Fruit fly (Drosophila melanogaster) whole organism, embryonic: ENCODE measurements around the gene Sec22.

Source experiments
- ATbp ChIP-seq: fragments of 200-800 bp; sonication (Bioruptor generic); optimal IDR thresholded peaks from 2 replicates; lab custom pipeline; 2017; ENCODE audit warnings: missing biosample characterization, mild to moderate bottlenecking, missing genetic modification characterization, missing genetic modification reagents
- Ada2b ChIP-seq: fragments of 200-800 bp; sonication (Bioruptor generic); IDR thresholded peaks from 2 replicates; pipeline ENCODE4 v1.3.6; 2022; ENCODE audit warnings: missing biosample characterization, missing genetic modification characterization
- Bgb ChIP-seq: fragments of 200-800 bp; sonication (Bioruptor generic); IDR thresholded peaks from 2 replicates; pipeline ENCODE4 v1.3.6; 2022; ENCODE audit warnings: missing biosample characterization, missing genetic modification characterization; ENCODE audit not compliant: partially characterized antibody
- CG10267 ChIP-seq: fragments of 200-800 bp; sonication (Bioruptor generic); optimal IDR thresholded peaks from 2 replicates; lab custom pipeline; 2018; ENCODE audit warnings: missing biosample characterization, mild to moderate bottlenecking, missing genetic modification characterization, moderate library complexity
- CG12071 ChIP-seq: fragments of 200-800 bp; sonication (Bioruptor generic); optimal IDR thresholded peaks from 3 replicates; lab custom pipeline; 2018; ENCODE audit warnings: missing biosample characterization, mild to moderate bottlenecking, missing genetic modification characterization
- CG12769 ChIP-seq: fragments of 200-800 bp; sonication (Bioruptor generic); optimal IDR thresholded peaks from 2 replicates; lab custom pipeline; 2019; ENCODE audit warnings: missing biosample characterization, mild to moderate bottlenecking, missing genetic modification characterization, moderate library complexity
- CG13123 ChIP-seq: fragments of 200-800 bp; sonication (Bioruptor generic); optimal IDR thresholded peaks from 2 replicates; lab custom pipeline; 2016; ENCODE audit warnings: missing biosample characterization, missing genetic modification characterization
- CG13624 ChIP-seq: fragments of 200-800 bp; sonication (Bioruptor generic); optimal IDR thresholded peaks from 2 replicates; lab custom pipeline; 2016; ENCODE audit warnings: missing biosample characterization, missing genetic modification characterization
- CG17359 ChIP-seq: fragments of 200-800 bp; sonication (Bioruptor generic); optimal IDR thresholded peaks from 3 replicates; lab custom pipeline; 2018; ENCODE audit warnings: missing biosample characterization, mild to moderate bottlenecking, missing genetic modification characterization, moderate library complexity
- CG1832 ChIP-seq: fragments of 200-800 bp; sonication (Bioruptor generic); optimal IDR thresholded peaks from 2 replicates; lab custom pipeline; 2017; ENCODE audit warnings: missing biosample characterization, mild to moderate bottlenecking, missing genetic modification characterization, inconsistent platforms
- CG18619 ChIP-seq: fragments of 200-800 bp; sonication (Bioruptor generic); optimal IDR thresholded peaks from 3 replicates; lab custom pipeline; 2017; ENCODE audit warnings: missing biosample characterization, mild to moderate bottlenecking, missing genetic modification characterization
- CG2678 ChIP-seq: fragments of 200-800 bp; sonication (Bioruptor generic); optimal IDR thresholded peaks from 3 replicates; lab custom pipeline; 2019; ENCODE audit warnings: missing biosample characterization, mild to moderate bottlenecking, missing genetic modification characterization, moderate library complexity
- CG3281 ChIP-seq: fragments of 200-800 bp; sonication (Bioruptor generic); optimal IDR thresholded peaks from 3 replicates; lab custom pipeline; 2017; ENCODE audit warnings: missing biosample characterization, mild to moderate bottlenecking, missing genetic modification characterization
- CG33557 ChIP-seq: fragments of 200-800 bp; sonication (Bioruptor generic); optimal IDR thresholded peaks from 2 replicates; lab custom pipeline; 2019; ENCODE audit warnings: missing biosample characterization, mild to moderate bottlenecking, missing genetic modification characterization, moderate library complexity
- CG4360 ChIP-seq: fragments of 200-800 bp; sonication (Bioruptor generic); IDR thresholded peaks from 2 replicates; pipeline ENCODE4 v1.3.6; 2022; ENCODE audit warnings: missing biosample characterization, missing genetic modification characterization
- CG4730 ChIP-seq: fragments of 200-800 bp; sonication (Bioruptor generic); IDR thresholded peaks from 2 replicates; pipeline ENCODE4 v1.3.6; 2022; ENCODE audit warnings: missing biosample characterization, missing genetic modification characterization
- CG4854 ChIP-seq: fragments of 200-800 bp; sonication (Bioruptor generic); optimal IDR thresholded peaks from 2 replicates; lab custom pipeline; 2016; ENCODE audit warnings: missing biosample characterization, missing genetic modification characterization, inconsistent platforms
- CG6689 ChIP-seq: fragments of 200-800 bp; sonication (Bioruptor generic); IDR thresholded peaks from 2 replicates; pipeline ENCODE4 v1.3.6; 2022; ENCODE audit warnings: missing biosample characterization, missing genetic modification characterization
- CG8478 ChIP-seq: fragments of >200 bp; optimal IDR thresholded peaks from 2 replicates; lab custom pipeline; 2018
- Dip2 ChIP-seq: fragments of 200-800 bp; sonication (Bioruptor generic); IDR thresholded peaks from 2 replicates; pipeline ENCODE4 v1.3.6; 2022; ENCODE audit warnings: missing biosample characterization, missing genetic modification characterization
- GATAe ChIP-seq: fragments of 200-800 bp; sonication (Bioruptor generic); conservative IDR thresholded peaks from 2 replicates; pipeline ENCODE4 v1.3.6; 2022; ENCODE audit warnings: missing biosample characterization, missing genetic modification characterization
- Gsc ChIP-seq: fragments of 200-800 bp; sonication (Bioruptor generic); IDR thresholded peaks from 2 replicates; pipeline ENCODE4 v1.3.6; 2022; ENCODE audit warnings: missing biosample characterization, missing genetic modification characterization
- HLH4C ChIP-seq: fragments of 200-800 bp; sonication (Bioruptor generic); IDR thresholded peaks from 3 replicates; pipeline ENCODE4 v1.3.6; 2022; ENCODE audit warnings: missing biosample characterization, missing genetic modification characterization; ENCODE audit not compliant: partially characterized antibody
- HmgD ChIP-seq: fragments of 200-800 bp; sonication (Bioruptor generic); optimal IDR thresholded peaks from 3 replicates; lab custom pipeline; 2016; ENCODE audit warnings: missing biosample characterization, missing genetic modification characterization
- Kr ChIP-seq: fragments of 200-800 bp; sonication (Bioruptor generic); optimal IDR thresholded peaks from 2 replicates; lab custom pipeline; 2017; ENCODE audit warnings: missing biosample characterization, mild to moderate bottlenecking, missing genetic modification characterization
- Med ChIP-seq: fragments of 200-800 bp; sonication (Bioruptor generic); peaks from one replicate; lab custom pipeline; 2016; ENCODE audit warnings: missing biosample characterization, missing genetic modification characterization, mild to moderate bottlenecking, inconsistent platforms, moderate library complexity
- Nf-YA ChIP-seq: fragments of 200-800 bp; sonication (Bioruptor generic); IDR thresholded peaks from 2 replicates; pipeline ENCODE4 v1.3.6; 2022; ENCODE audit warnings: missing biosample characterization, missing genetic modification characterization
- Rfx ChIP-seq: fragments of 200-800 bp; sonication (Bioruptor generic); IDR thresholded peaks from 2 replicates; pipeline ENCODE4 v1.3.6; 2022; ENCODE audit warnings: missing biosample characterization, missing genetic modification characterization
- Spps ChIP-seq: fragments of 200-800 bp; sonication (Bioruptor generic); optimal IDR thresholded peaks from 2 replicates; lab custom pipeline; 2018; ENCODE audit warnings: missing biosample characterization, mild to moderate bottlenecking, missing genetic modification characterization
- Sry-β ChIP-seq: fragments of 200-800 bp; sonication (Bioruptor generic); optimal IDR thresholded peaks from 2 replicates; lab custom pipeline; 2018; ENCODE audit warnings: missing biosample characterization, mild to moderate bottlenecking, missing genetic modification characterization, moderate library complexity
- Ssrp ChIP-seq: fragments of 200-800 bp; sonication (Bioruptor generic); optimal IDR thresholded peaks from 2 replicates; lab custom pipeline; 2018; ENCODE audit warnings: missing biosample characterization, mild to moderate bottlenecking, missing genetic modification characterization, moderate library complexity
- bowl ChIP-seq: fragments of 200-800 bp; sonication (Bioruptor generic); IDR thresholded peaks from 2 replicates; pipeline ENCODE4 v1.3.6; 2022; ENCODE audit warnings: missing biosample characterization, missing genetic modification characterization
- da ChIP-seq: fragments of 200-800 bp; sonication (Bioruptor generic); optimal IDR thresholded peaks from 2 replicates; lab custom pipeline; 2016; ENCODE audit warnings: missing biosample characterization, missing genetic modification characterization
- fd3F ChIP-seq: fragments of 200-800 bp; sonication (Bioruptor generic); optimal IDR thresholded peaks from 2 replicates; lab custom pipeline; 2018; ENCODE audit warnings: missing biosample characterization, mild to moderate bottlenecking, missing genetic modification characterization, moderate library complexity
- gem ChIP-seq: fragments of 200-800 bp; sonication (Bioruptor generic); optimal IDR thresholded peaks from 2 replicates; lab custom pipeline; 2019; ENCODE audit warnings: missing biosample characterization, mild to moderate bottlenecking, missing genetic modification characterization, moderate library complexity
- her ChIP-seq: fragments of 200-800 bp; sonication (Bioruptor generic); optimal IDR thresholded peaks from 2 replicates; lab custom pipeline; 2016; ENCODE audit warnings: missing biosample characterization, missing genetic modification characterization
- kay ChIP-seq: fragments of 200-800 bp; sonication (Bioruptor generic); optimal IDR thresholded peaks from 2 replicates; lab custom pipeline; 2016; ENCODE audit warnings: missing biosample characterization, missing genetic modification characterization
- luna ChIP-seq: fragments of 200-800 bp; sonication (Bioruptor generic); optimal IDR thresholded peaks from 2 replicates; lab custom pipeline; 2016; ENCODE audit warnings: missing biosample characterization, missing genetic modification characterization
- nerfin-2 ChIP-seq: fragments of 200-800 bp; sonication (Bioruptor generic); IDR thresholded peaks from 2 replicates; pipeline ENCODE4 v1.3.6; 2022; ENCODE audit warnings: missing biosample characterization, missing genetic modification characterization; ENCODE audit not compliant: partially characterized antibody
- nmo ChIP-seq: fragments of 200-800 bp; sonication (Bioruptor generic); optimal IDR thresholded peaks from 2 replicates; lab custom pipeline; 2018; ENCODE audit warnings: missing biosample characterization, mild to moderate bottlenecking, missing genetic modification characterization, moderate library complexity
- odd ChIP-seq: fragments of 200-800 bp; sonication (Bioruptor generic); optimal IDR thresholded peaks from 2 replicates; lab custom pipeline; 2017; ENCODE audit warnings: missing biosample characterization, mild to moderate bottlenecking, missing genetic modification characterization
- pros ChIP-seq: fragments of 200-800 bp; sonication (Bioruptor generic); optimal IDR thresholded peaks from 3 replicates; lab custom pipeline; 2019; ENCODE audit warnings: missing biosample characterization, mild to moderate bottlenecking, missing genetic modification characterization, moderate library complexity
- psq ChIP-seq: fragments of 200-800 bp; sonication (Bioruptor generic); optimal IDR thresholded peaks from 2 replicates; lab custom pipeline; 2017; ENCODE audit warnings: missing biosample characterization, missing genetic modification characterization
- rib ChIP-seq: fragments of 200-800 bp; sonication (Bioruptor generic); IDR thresholded peaks from 2 replicates; pipeline ENCODE4 v1.3.6; 2022; ENCODE audit warnings: missing biosample characterization, missing genetic modification characterization
- sens ChIP-seq: fragments of 200-800 bp; sonication (Bioruptor generic); peaks from one replicate; lab custom pipeline; 2016; ENCODE audit warnings: missing biosample characterization, missing genetic modification characterization
- sima ChIP-seq: fragments of 200-800 bp; sonication (Bioruptor generic); optimal IDR thresholded peaks from 2 replicates; lab custom pipeline; 2016; ENCODE audit warnings: missing biosample characterization, missing genetic modification characterization
- tup ChIP-seq: fragments of 200-800 bp; sonication (Bioruptor generic); optimal IDR thresholded peaks from 2 replicates; lab custom pipeline; 2016; ENCODE audit warnings: missing biosample characterization, mild to moderate bottlenecking, missing genetic modification characterization, moderate library complexity
- wdn ChIP-seq: fragments of 200-800 bp; sonication (Bioruptor generic); IDR thresholded peaks from 2 replicates; pipeline ENCODE4 v1.3.6; 2022; ENCODE audit warnings: missing biosample characterization, missing genetic modification characterization
- wor ChIP-seq: fragments of 200-800 bp; sonication (Bioruptor generic); IDR thresholded peaks from 2 replicates; pipeline ENCODE4 v1.3.6; 2022; ENCODE audit warnings: missing biosample characterization, missing genetic modification characterization
- yki ChIP-seq: fragments of >200 bp; optimal IDR thresholded peaks from 3 replicates; lab custom pipeline; 2018
- z ChIP-seq: fragments of 200-800 bp; sonication (Bioruptor generic); IDR thresholded peaks from 3 replicates; pipeline ENCODE4 v1.3.6; 2022; ENCODE audit warnings: missing biosample characterization, missing genetic modification characterization
- zfh1 ChIP-seq: fragments of 200-800 bp; sonication (Bioruptor generic); IDR thresholded peaks from 3 replicates; pipeline ENCODE4 v1.3.6; 2022; ENCODE audit warnings: missing biosample characterization, missing genetic modification characterization

Sec22 gene

dm6 chrX:796397-796989 lies 9.4 kb upstream of the Sec22 start (continued):
- no peak for TF ChIP-seq CG4854 (GFP tag; lab: Kevin White, UChicago)
- peak; percentile 46; the same call in 1 of the 2 replicates for TF ChIP-seq rib (GFP tag; lab: Robert Waterston, UW)
- no peak for TF ChIP-seq GATAe (GFP tag; lab: Robert Waterston, UW)
- no peak for TF ChIP-seq CG12071
- TF ChIP-seq Dip2: no peak
- TF ChIP-seq HmgD (GFP tag; lab: Kevin White, UChicago): peak; percentile 18
- no peak for TF ChIP-seq Spps
- TF ChIP-seq CG13624 (GFP tag; lab: Kevin White, UChicago): peak; percentile 10
- no peak for TF ChIP-seq CG4730
- TF ChIP-seq gem (tag; lab: Kevin White, UChicago): no peak
- TF ChIP-seq zfh1 (GFP tag; lab: Robert Waterston, UW): no peak
- TF ChIP-seq nerfin-2 (GFP tag; lab: Robert Waterston, UW): peak; percentile 61; the same call in 1 of the 2 replicates
- TF ChIP-seq sima (GFP tag; lab: Kevin White, UChicago): no peak
- peak; percentile 71 for TF ChIP-seq Rfx (GFP tag; lab: Robert Waterston, UW)
- TF ChIP-seq pros: peak; percentile 90
- no peak for TF ChIP-seq wdn (GFP tag; lab: Robert Waterston, UW)
- TF ChIP-seq fd3F: no peak
- no peak for TF ChIP-seq Ada2b
- no peak for TF ChIP-seq tup (GFP tag; lab: Kevin White, UChicago)
- no peak for TF ChIP-seq z
- no peak for TF ChIP-seq da (GFP tag; lab: Kevin White, UChicago)
- no peak for TF ChIP-seq wor
- TF ChIP-seq CG4360 (GFP tag; lab: Robert Waterston, UW): no peak
- TF ChIP-seq CG18619 (GFP tag; lab: Kevin White, UChicago): no peak
- no peak for TF ChIP-seq Ssrp
- TF ChIP-seq CG33557 (GFP tag; lab: Kevin White, UChicago): no peak
- TF ChIP-seq CG13123 (GFP tag; lab: Kevin White, UChicago): no peak
- TF ChIP-seq Nf-YA (GFP tag; lab: Robert Waterston, UW): peak; percentile 76
- TF ChIP-seq Sry-β (GFP tag; lab: Kevin White, UChicago): peak; percentile 96
- no peak for TF ChIP-seq CG8478
- peak; percentile 98 for TF ChIP-seq Kr
- no peak for TF ChIP-seq CG1832 (GFP tag; lab: Kevin White, UChicago)
- peak; percentile 95 for TF ChIP-seq Bgb (GFP tag; lab: Robert Waterston, UW)
- TF ChIP-seq odd (GFP tag; lab: Kevin White, UChicago): no peak
- TF ChIP-seq sens (GFP tag; lab: Kevin White, UChicago): peak; percentile 68
- no peak for TF ChIP-seq CG12769 (tag; lab: Kevin White, UChicago)
- TF ChIP-seq ATbp (GFP tag; lab: Kevin White, UChicago): no peak
- no peak for TF ChIP-seq CG6689
- peak; percentile 11 for TF ChIP-seq nmo (GFP tag; lab: Kevin White, UChicago)
- no peak for TF ChIP-seq psq (GFP tag; lab: Kevin White, UChicago)
- TF ChIP-seq Med (GFP tag; lab: Kevin White, UChicago): peak; percentile 85
- peak; percentile 26 for TF ChIP-seq CG10267 (tag; lab: Kevin White, UChicago)
- no peak for TF ChIP-seq kay (GFP tag; lab: Kevin White, UChicago)
- peak; percentile 15 for TF ChIP-seq CG3281 (GFP tag; lab: Kevin White, UChicago)
- TF ChIP-seq yki (lab: Kevin White, UChicago): no peak
- TF ChIP-seq CG2678 (tag; lab: Kevin White, UChicago): no peak
- TF ChIP-seq CG17359 (tag; lab: Kevin White, UChicago): no peak
- TF ChIP-seq HLH4C (GFP tag; lab: Robert Waterston, UW): peak; percentile 89
- TF ChIP-seq Gsc (GFP tag; lab: Robert Waterston, UW): no peak
- no peak for TF ChIP-seq her (GFP tag; lab: Kevin White, UChicago)
- TF ChIP-seq luna: no peak
- no peak for TF ChIP-seq bowl (GFP tag; lab: Robert Waterston, UW)
